Worm (Caenorhabditis elegans): ENCODE data around the gene srh-22.

The srh-22 gene

ce11 chrV:4922024-4922423 is at the start of gene srh-22:
TSS of gene srh-22 (plus strand) at chrV:4922324.
- no peak for TF ChIP-seq mep-1 (tag; optimal IDR thresholded peaks at IDR 0.05)
- no peak for TF ChIP-seq M03D4.4 (tag; optimal IDR thresholded peaks at IDR 0.05)
- no peak for TF ChIP-seq nhr-12 (tag; optimal IDR thresholded peaks at IDR 0.05)
- no peak for TF ChIP-seq lin-13 (tag; optimal IDR thresholded peaks at IDR 0.05)
- TF ChIP-seq ztf-11 (tag; optimal IDR thresholded peaks at IDR 0.05): no peak
- TF ChIP-seq nhr-76 (tag; optimal IDR thresholded peaks at IDR 0.05): no peak

ce11 chrV:4877587-4877986 is 44.5 kb upstream of the srh-22 start, which contains the start of gene T19H12.6:
TSS of gene T19H12.6 (minus strand) at chrV:4877687.
- TF ChIP-seq cnd-1 (tag; optimal IDR thresholded peaks at IDR 0.05) (no peak), mep-1 (tag; optimal IDR thresholded peaks at IDR 0.05) (no peak), ceh-39 (tag; optimal IDR thresholded peaks at IDR 0.05) (no peak), nhr-28 (tag; optimal IDR thresholded peaks at IDR 0.05) (no peak), ces-1 (GFP tag; optimal IDR thresholded peaks at IDR 0.05) (no peak), M03D4.4 (tag; optimal IDR thresholded peaks at IDR 0.05) (no peak), lin-13 (tag; optimal IDR thresholded peaks at IDR 0.05) (no peak), lin-32 (GFP tag; optimal IDR thresholded peaks at IDR 0.05) (no peak), nhr-237 (tag; optimal IDR thresholded peaks at IDR 0.05) (no peak), nhr-76 (tag; optimal IDR thresholded peaks at IDR 0.05) (no peak)

ce11 chrV:4879251-4879650 is 42.9 kb upstream of the srh-22 start, which contains the start of gene T19H12.15:
TSS of gene T19H12.15 (minus strand) at chrV:4879351.
- TF ChIP-seq M03D4.4 (tag; optimal IDR thresholded peaks at IDR 0.05): no peak
- TF ChIP-seq ztf-11 (tag; optimal IDR thresholded peaks at IDR 0.05): no peak
- TF ChIP-seq elt-3 (tag; optimal IDR thresholded peaks at IDR 0.05): no peak
- no peak for TF ChIP-seq unc-120 (tag; optimal IDR thresholded peaks at IDR 0.05; ENCODE audit: poor library complexity, severe bottlenecking)
- TF ChIP-seq pha-4 (tag; optimal IDR thresholded peaks at IDR 0.05): no peak
- no peak for TF ChIP-seq blmp-1 (tag; optimal IDR thresholded peaks at IDR 0.05)
- no peak for TF ChIP-seq snpc-4 (tag; optimal IDR thresholded peaks at IDR 0.05)
- TF ChIP-seq hlh-1 (tag; optimal IDR thresholded peaks at IDR 0.05): no peak
- TF ChIP-seq cnd-1 (tag; optimal IDR thresholded peaks at IDR 0.05): no peak
- no peak for TF ChIP-seq flh-1 (GFP tag; optimal IDR thresholded peaks at IDR 0.05)
- TF ChIP-seq mls-2 (tag; optimal IDR thresholded peaks at IDR 0.05): no peak
- TF ChIP-seq nhr-2 (tag; optimal IDR thresholded peaks at IDR 0.05): no peak
- no peak for TF ChIP-seq unc-62 (GFP tag; optimal IDR thresholded peaks at IDR 0.05)
- TF ChIP-seq nhr-12 (tag; optimal IDR thresholded peaks at IDR 0.05): no peak
- no peak for TF ChIP-seq tbx-8 (GFP tag; optimal IDR thresholded peaks at IDR 0.05)

- TF ChIP-seq drap-1 (GFP tag; optimal IDR thresholded peaks at IDR 0.05) (no peak), nhr-2 (tag; optimal IDR thresholded peaks at IDR 0.05) (no peak), lin-13 (tag; optimal IDR thresholded peaks at IDR 0.05) (no peak), ceh-39 (tag; optimal IDR thresholded peaks at IDR 0.05) (no peak)
Observed at ce11 chrV:4881377-4881776, 40.7 kb upstream of the srh-22 start, which contains the start of gene str-32. TSS of gene str-32 (minus strand) at chrV:4881477.

ce11 chrV:4884490-4884889 is 37.6 kb upstream of the srh-22 start, which contains the start of gene T19H12.12:
TSS of gene T19H12.12 (plus strand) at chrV:4884790.
- TF ChIP-seq pha-4 (tag; optimal IDR thresholded peaks at IDR 0.05): no peak
- TF ChIP-seq nhr-76 (tag; optimal IDR thresholded peaks at IDR 0.05): no peak
- TF ChIP-seq bed-3 (GFP tag; optimal IDR thresholded peaks at IDR 0.05): no peak
- no peak for TF ChIP-seq unc-62 (GFP tag; optimal IDR thresholded peaks at IDR 0.05)
- TF ChIP-seq sptf-1 (tag; optimal IDR thresholded peaks at IDR 0.05): no peak
- no peak for TF ChIP-seq ces-1 (GFP tag; optimal IDR thresholded peaks at IDR 0.05)
- no peak for TF ChIP-seq nhr-2 (tag; optimal IDR thresholded peaks at IDR 0.05)
- TF ChIP-seq elt-1 (tag; optimal IDR thresholded peaks at IDR 0.05; ENCODE audit: borderline replicate concordance, insufficient read depth): no peak
- TF ChIP-seq unc-39 (tag; optimal IDR thresholded peaks at IDR 0.05): no peak
- TF ChIP-seq nhr-12 (tag; optimal IDR thresholded peaks at IDR 0.05): no peak
- TF ChIP-seq cnd-1 (tag; optimal IDR thresholded peaks at IDR 0.05): no peak

ce11 chrV:4885372-4885771 is 36.8 kb upstream of the srh-22 start, which contains the start of gene T19H12.3:
TSS of gene T19H12.3 (plus strand) at chrV:4885672.
- TF ChIP-seq mab-5 (tag; optimal IDR thresholded peaks at IDR 0.05): no peak
- no peak for TF ChIP-seq pha-4 (tag; optimal IDR thresholded peaks at IDR 0.05)
- TF ChIP-seq ztf-11 (tag; optimal IDR thresholded peaks at IDR 0.05): no peak
- no peak for TF ChIP-seq M03D4.4 (tag; optimal IDR thresholded peaks at IDR 0.05)
- no peak for TF ChIP-seq elt-1 (tag; optimal IDR thresholded peaks at IDR 0.05; ENCODE audit: borderline replicate concordance, insufficient read depth)
- no peak for TF ChIP-seq cnd-1 (tag; optimal IDR thresholded peaks at IDR 0.05)
- TF ChIP-seq sem-2 (GFP tag; optimal IDR thresholded peaks at IDR 0.05): no peak
- no peak for TF ChIP-seq nhr-76 (tag; optimal IDR thresholded peaks at IDR 0.05)
- TF ChIP-seq snpc-4 (tag; optimal IDR thresholded peaks at IDR 0.05): no peak
- no peak for TF ChIP-seq ceh-83 (GFP tag; optimal IDR thresholded peaks at IDR 0.05)
- TF ChIP-seq elt-3 (tag; optimal IDR thresholded peaks at IDR 0.05): no peak
- no peak for TF ChIP-seq nhr-28 (tag; optimal IDR thresholded peaks at IDR 0.05)
- no peak for TF ChIP-seq lsy-2 (tag; optimal IDR thresholded peaks at IDR 0.05)
- no peak for TF ChIP-seq sptf-1 (tag; optimal IDR thresholded peaks at IDR 0.05)
- no peak for TF ChIP-seq ham-2 (GFP tag; optimal IDR thresholded peaks at IDR 0.05)
